Worm (Caenorhabditis elegans) whole organism, young adult: ENCODE results near the gene K02E2.8.
"Not testable (repeated sequence)": the region's sequence is repeated elsewhere in the genome, so short reads cannot be mapped to it uniquely, and the experiment has no call there.

Source experiments
- B0035.1 ChIP-seq: sonication (generic microtip); optimal IDR thresholded peaks from 2 replicates; lab custom pipeline; 2016; ENCODE audit warnings: missing genetic modification characterization, mild to moderate bottlenecking, missing compliant biosample characterization, missing genotype, missing genetic modification reagents
- B0336.3 ChIP-seq: fragments of 200-800 bp; sonication (Bioruptor generic); IDR thresholded peaks from 2 replicates; pipeline ENCODE4 v1.3.6; 2022; ENCODE audit warnings: missing genetic modification characterization, missing compliant biosample characterization
- C06A6.2 ChIP-seq: fragments of 200-800 bp; sonication (Bioruptor generic); conservative IDR thresholded peaks from 2 replicates; pipeline ENCODE4 v1.3.6; 2022; ENCODE audit warnings: missing genetic modification characterization, missing compliant biosample characterization
- C17E4.6 ChIP-seq: fragments of 200-800 bp; sonication (Bioruptor generic); IDR thresholded peaks from 2 replicates; pipeline ENCODE4 v1.3.6; 2022; ENCODE audit warnings: missing genetic modification reagents, missing genetic modification characterization, missing compliant biosample characterization
- F22D6.2 ChIP-seq: sonication (generic microtip); optimal IDR thresholded peaks from 2 replicates; lab custom pipeline; 2016; ENCODE audit warnings: mild to moderate bottlenecking, missing genetic modification characterization, missing compliant biosample characterization
- F33H1.4 ChIP-seq: fragments of 200-800 bp; sonication (Bioruptor generic); IDR thresholded peaks from 2 replicates; pipeline ENCODE4 v1.3.6; 2022; ENCODE audit warnings: missing genetic modification reagents, missing genetic modification characterization, missing compliant biosample characterization
- F57A8.1 ChIP-seq: fragments of 200-800 bp; sonication (Bioruptor generic); optimal IDR thresholded peaks from 2 replicates; lab custom pipeline; 2018; ENCODE audit warnings: mild to moderate bottlenecking, missing genetic modification characterization, moderate library complexity, missing compliant biosample characterization
- F57C9.4 ChIP-seq: sonication (generic microtip); optimal IDR thresholded peaks from 2 replicates; lab custom pipeline; 2017; ENCODE audit warnings: mild to moderate bottlenecking, missing genetic modification characterization, missing compliant biosample characterization
- T26A5.8 ChIP-seq: sonication (generic microtip); optimal IDR thresholded peaks from 2 replicates; lab custom pipeline; 2016; ENCODE audit warnings: missing genetic modification characterization, missing compliant biosample characterization
- akir-1 ChIP-seq: fragments of 200-800 bp; sonication (Bioruptor generic); optimal IDR thresholded peaks from 2 replicates; lab custom pipeline; 2018; ENCODE audit warnings: mild to moderate bottlenecking, missing genetic modification characterization, moderate library complexity, missing compliant biosample characterization
- aptf-3 ChIP-seq: fragments of 200-800 bp; sonication (Bioruptor generic); IDR thresholded peaks from 2 replicates; pipeline ENCODE4 v1.3.6; 2022; ENCODE audit warnings: missing genetic modification characterization, missing compliant biosample characterization
- bed-1 ChIP-seq: fragments of 200-800 bp; sonication (Bioruptor generic); IDR thresholded peaks from 2 replicates; pipeline ENCODE4 v1.3.6; 2022; ENCODE audit warnings: missing genetic modification reagents, missing genetic modification characterization, missing compliant biosample characterization
- ccch-3 ChIP-seq: fragments of 200-800 bp; sonication (Bioruptor generic); optimal IDR thresholded peaks from 2 replicates; lab custom pipeline; 2018; ENCODE audit warnings: mild to moderate bottlenecking, missing genetic modification characterization, missing compliant biosample characterization
- ceh-100 ChIP-seq: fragments of 200-800 bp; sonication (Bioruptor generic); IDR thresholded peaks from 2 replicates; pipeline ENCODE4 v1.3.6; 2022; ENCODE audit warnings: missing genetic modification reagents, missing genetic modification characterization, missing compliant biosample characterization
- dpff-1 ChIP-seq: sonication (generic microtip); optimal IDR thresholded peaks from 2 replicates; lab custom pipeline; 2017; ENCODE audit warnings: mild to moderate bottlenecking, missing genetic modification characterization, missing compliant biosample characterization
- dpl-1 ChIP-seq: fragments of 150-350 bp; optimal IDR thresholded peaks from 2 replicates; lab custom pipeline; 2014; ENCODE audit warnings: missing biosample characterization, missing genetic modification reagents, missing genetic modification characterization
- egl-18 ChIP-seq: fragments of 200-800 bp; sonication (Bioruptor generic); IDR thresholded peaks from 2 replicates; pipeline ENCODE4 v1.3.6; 2022; ENCODE audit warnings: missing genetic modification reagents, missing genetic modification characterization, missing compliant biosample characterization
- egl-44 ChIP-seq: fragments of 200-800 bp; sonication (Bioruptor generic); IDR thresholded peaks from 2 replicates; pipeline ENCODE4 v1.3.6; 2022; ENCODE audit warnings: missing genetic modification reagents, missing genetic modification characterization, missing compliant biosample characterization
- gei-17 ChIP-seq: fragments of 200-800 bp; sonication (Bioruptor generic); optimal IDR thresholded peaks from 2 replicates; lab custom pipeline; 2018; ENCODE audit warnings: mild to moderate bottlenecking, missing genetic modification characterization, missing compliant biosample characterization
- him-1 ChIP-seq: sonication (generic microtip); optimal IDR thresholded peaks from 2 replicates; lab custom pipeline; 2016; ENCODE audit warnings: missing genotype, missing genetic modification reagents, missing genetic modification characterization, missing compliant biosample characterization
- hrde-1 ChIP-seq: sonication (generic microtip); optimal IDR thresholded peaks from 2 replicates; lab custom pipeline; 2016; ENCODE audit warnings: missing genetic modification characterization, mild to moderate bottlenecking, missing compliant biosample characterization, moderate library complexity, missing genotype, missing genetic modification reagents, borderline replicate concordance
- hsf-1 ChIP-seq: fragments of 200-800 bp; sonication (Bioruptor generic); IDR thresholded peaks from 2 replicates; pipeline ENCODE4 v1.3.6; 2022; ENCODE audit warnings: missing genetic modification reagents, missing genetic modification characterization, missing compliant biosample characterization
- let-526 ChIP-seq: fragments of 200-800 bp; sonication (Bioruptor generic); IDR thresholded peaks from 2 replicates; pipeline ENCODE4 v1.3.6; 2022; ENCODE audit warnings: missing genetic modification reagents, missing genetic modification characterization, missing compliant biosample characterization
- let-607 ChIP-seq, 2 experiments: fragments of 200-800 bp in 1 of 2; sonication (Bioruptor generic) in 1 of 2; sonication (generic microtip) in 1 of 2; optimal IDR thresholded peaks; 2 replicates each; lab custom pipeline; 2016 to 2018; ENCODE audit warnings: mild to moderate bottlenecking in 2 of 2, missing compliant biosample characterization in 2 of 2, missing genetic modification characterization in 2 of 2, moderate library complexity in 2 of 2, missing genotype in 1 of 2
- lin-26 ChIP-seq: fragments of 200-800 bp; sonication (Bioruptor generic); IDR thresholded peaks from 2 replicates; pipeline ENCODE4 v1.3.6; 2022; ENCODE audit warnings: missing genetic modification reagents, missing genetic modification characterization, missing compliant biosample characterization
- lsy-27 ChIP-seq: sonication (generic microtip); optimal IDR thresholded peaks from 2 replicates; lab custom pipeline; 2017; ENCODE audit warnings: missing genetic modification characterization, mild to moderate bottlenecking, missing compliant biosample characterization, antibody characterized with exemption, missing genotype, borderline replicate concordance; ENCODE audit not compliant: insufficient read depth
- madf-6 ChIP-seq: fragments of 200-800 bp; sonication (Bioruptor generic); IDR thresholded peaks from 2 replicates; pipeline ENCODE4 v1.3.6; 2022; ENCODE audit warnings: missing genetic modification reagents, missing genetic modification characterization, missing compliant biosample characterization
- madf-8 ChIP-seq: fragments of 200-800 bp; sonication (Bioruptor generic); conservative IDR thresholded peaks from 2 replicates; pipeline ENCODE4 v1.3.6; 2022; ENCODE audit warnings: missing genetic modification reagents, missing genetic modification characterization, missing compliant biosample characterization
- mes-4 ChIP-seq: sonication (generic microtip); optimal IDR thresholded peaks from 2 replicates; lab custom pipeline; 2016; ENCODE audit warnings: missing genotype, missing genetic modification characterization, missing compliant biosample characterization
- nfya-2 ChIP-seq: fragments of 200-800 bp; sonication (Bioruptor generic); IDR thresholded peaks from 2 replicates; pipeline ENCODE4 v1.3.6; 2022; ENCODE audit warnings: missing genetic modification reagents, missing genetic modification characterization, missing compliant biosample characterization
- nhr-80 ChIP-seq: sonication (generic microtip); optimal IDR thresholded peaks from 2 replicates; lab custom pipeline; 2016; ENCODE audit warnings: missing genetic modification characterization, missing compliant biosample characterization
- nhr-90 ChIP-seq: sonication (generic microtip); optimal IDR thresholded peaks from 2 replicates; lab custom pipeline; 2016; ENCODE audit warnings: missing genotype, mild to moderate bottlenecking, missing genetic modification characterization, missing compliant biosample characterization
- pha-4 ChIP-seq: fragments of 150-350 bp; sonication (generic microtip); optimal IDR thresholded peaks from 2 replicates; lab custom pipeline; 2014; ENCODE audit warnings: missing biosample characterization, missing genetic modification reagents, missing genetic modification characterization
- sea-2 ChIP-seq: fragments of 200-800 bp; sonication (Bioruptor generic); IDR thresholded peaks from 2 replicates; pipeline ENCODE4 v1.3.6; 2022; ENCODE audit warnings: missing genetic modification characterization, missing compliant biosample characterization
- snpc-1.3 ChIP-seq: sonication (generic microtip); optimal IDR thresholded peaks from 2 replicates; lab custom pipeline; 2017; ENCODE audit warnings: missing genetic modification characterization, mild to moderate bottlenecking, missing compliant biosample characterization, antibody characterized with exemption, moderate library complexity, missing genotype, missing genetic modification reagents; ENCODE audit not compliant: insufficient read depth
- sptf-2 ChIP-seq: fragments of 200-800 bp; sonication (Bioruptor generic); optimal IDR thresholded peaks from 2 replicates; lab custom pipeline; 2018; ENCODE audit warnings: mild to moderate bottlenecking, missing genetic modification characterization, missing compliant biosample characterization

Gene K02E2.8

ce11 chrV:20376070-20376469 lies 9.3 kb upstream of the K02E2.8 start:
- TF ChIP-seq C06A6.2, result no peak
- TF ChIP-seq pha-4 (tag; lab: Kevin White, UChicago), result no peak
- TF ChIP-seq F22D6.2, result no peak
- TF ChIP-seq sea-2 (GFP tag; lab: Robert Waterston, UW), result no peak
- TF ChIP-seq him-1 (tag; lab: Kevin White, UChicago), result no peak
- no peak for TF ChIP-seq lsy-27 (tag; lab: Kevin White, UChicago)
- no peak for TF ChIP-seq hrde-1 (tag; lab: Kevin White, UChicago)
- TF ChIP-seq aptf-3, result no peak
- TF ChIP-seq snpc-1.3, result no peak

- no peak for TF ChIP-seq dpff-1 (tag; lab: Kevin White, UChicago)
- TF ChIP-seq egl-18 (GFP tag; lab: Robert Waterston, UW), result no peak
- no peak for TF ChIP-seq F57A8.1 (GFP tag; lab: Kevin White, UChicago)
- TF ChIP-seq madf-8, result no peak
- TF ChIP-seq B0035.1 (tag; lab: Kevin White, UChicago), result no peak
- TF ChIP-seq gei-17 (GFP tag; lab: Kevin White, UChicago), result no peak
- TF ChIP-seq akir-1 (GFP tag; lab: Kevin White, UChicago), result no peak
- TF ChIP-seq C17E4.6 (GFP tag; lab: Robert Waterston, UW), result no peak
- TF ChIP-seq hrde-1 (tag; lab: Kevin White, UChicago), result no peak
- no peak for TF ChIP-seq T26A5.8 (tag; lab: Kevin White, UChicago)
- TF ChIP-seq ceh-100 (GFP tag; lab: Robert Waterston, UW), result no peak
- TF ChIP-seq bed-1 (GFP tag; lab: Robert Waterston, UW), result no peak
These were observed 8.5 kb upstream of the K02E2.8 start, which contains the start of gene ins-35 for ce11 chrV:20375236-20375635. TSS of gene ins-35 (plus strand) at chrV:20375536.

- TF ChIP-seq mes-4 (tag; lab: Kevin White, UChicago), result no peak
- peak; percentile 1 for TF ChIP-seq nhr-80
- no peak for TF ChIP-seq ccch-3 (GFP tag; lab: Kevin White, UChicago)
- TF ChIP-seq madf-6 (GFP tag; lab: Robert Waterston, UW), result no peak
These were observed 7.7 kb upstream of the K02E2.8 start for ce11 chrV:20374484-20374883.

ce11 chrV:20369153-20369552 lies 2.4 kb upstream of the K02E2.8 start, which contains the start of gene srh-177:
TSS of gene srh-177 (minus strand) at chrV:20369253.
- not testable (repeated sequence) for TF ChIP-seq ccch-3 (GFP tag; lab: Kevin White, UChicago); nfya-2 (GFP tag; lab: Robert Waterston, UW); F33H1.4
- TF ChIP-seq, all 124 proteins: peak for 0; not testable (repeated sequence) for 124

ce11 chrV:20356472-20356871 lies 10.3 kb downstream of the K02E2.8 start, which contains the start of gene grd-11:
TSS of gene grd-11 (plus strand) at chrV:20356772.
- no peak for TF ChIP-seq let-526 (GFP tag; lab: Robert Waterston, UW)
- no peak for TF ChIP-seq F57C9.4 (tag; lab: Kevin White, UChicago)
- no peak for TF ChIP-seq B0336.3
- TF ChIP-seq nhr-90 (tag; lab: Kevin White, UChicago), result no peak
- TF ChIP-seq lin-26 (GFP tag; lab: Robert Waterston, UW), result no peak
- no peak for TF ChIP-seq hsf-1 (GFP tag; lab: Robert Waterston, UW)
- TF ChIP-seq ceh-100 (GFP tag; lab: Robert Waterston, UW), result no peak
- no peak for TF ChIP-seq gei-17 (GFP tag; lab: Kevin White, UChicago)
- no peak for TF ChIP-seq let-607 (tag; optimal IDR thresholded peaks at IDR 0.05; lab: Kevin White, UChicago)
- no peak for TF ChIP-seq sptf-2 (GFP tag; lab: Kevin White, UChicago)
- TF ChIP-seq dpl-1 (GFP tag; lab: Kevin White, UChicago), result no peak
- TF ChIP-seq egl-44 (GFP tag; lab: Robert Waterston, UW), result no peak
- TF ChIP-seq snpc-1.3, result no peak
